Fruit fly (Drosophila melanogaster) whole organism, embryonic: Measurements from ENCODE around the gene CG42638.

Experiments
- Ada2b ChIP-seq: fragments of 200-800 bp; sonication (Bioruptor generic); IDR thresholded peaks from 2 replicates; pipeline ENCODE4 v1.3.6; 2022; ENCODE audit warnings: missing biosample characterization, missing genetic modification characterization
- Bgb ChIP-seq: fragments of 200-800 bp; sonication (Bioruptor generic); IDR thresholded peaks from 2 replicates; pipeline ENCODE4 v1.3.6; 2022; ENCODE audit warnings: missing biosample characterization, missing genetic modification characterization; ENCODE audit not compliant: partially characterized antibody
- CG10979 ChIP-seq: fragments of 200-800 bp; sonication (Bioruptor generic); optimal IDR thresholded peaks from 2 replicates; lab custom pipeline; 2018; ENCODE audit warnings: missing biosample characterization, mild to moderate bottlenecking, missing genetic modification characterization, moderate library complexity
- CG11247 ChIP-seq: fragments of 200-800 bp; sonication (Bioruptor generic); IDR thresholded peaks from 2 replicates; pipeline ENCODE4 v1.3.6; 2022; ENCODE audit warnings: missing biosample characterization, missing genetic modification characterization
- CG11398 ChIP-seq: fragments of 200-800 bp; sonication (Bioruptor generic); optimal IDR thresholded peaks from 2 replicates; lab custom pipeline; 2016; ENCODE audit warnings: missing biosample characterization, missing genetic modification characterization
- CG11723 ChIP-seq: fragments of 200-800 bp; sonication (Bioruptor generic); optimal IDR thresholded peaks from 2 replicates; lab custom pipeline; 2017; ENCODE audit warnings: missing biosample characterization, mild to moderate bottlenecking, missing genetic modification characterization
- CG12391 ChIP-seq: fragments of 200-800 bp; sonication (Bioruptor generic); optimal IDR thresholded peaks from 3 replicates; lab custom pipeline; 2018; ENCODE audit warnings: missing biosample characterization, mild to moderate bottlenecking, missing genetic modification characterization, moderate library complexity
- CG12659 ChIP-seq: fragments of 200-800 bp; sonication (Bioruptor generic); optimal IDR thresholded peaks from 3 replicates; lab custom pipeline; 2017; ENCODE audit warnings: mild to moderate bottlenecking, missing biosample characterization, missing genetic modification reagents, missing genetic modification characterization
- CG12769 ChIP-seq: fragments of 200-800 bp; sonication (Bioruptor generic); optimal IDR thresholded peaks from 2 replicates; lab custom pipeline; 2019; ENCODE audit warnings: missing biosample characterization, mild to moderate bottlenecking, missing genetic modification characterization, moderate library complexity
- CG13287 ChIP-seq: fragments of 200-800 bp; sonication (Bioruptor generic); IDR thresholded peaks from 2 replicates; pipeline ENCODE4 v1.3.6; 2022; ENCODE audit warnings: missing biosample characterization, missing genetic modification characterization; ENCODE audit not compliant: partially characterized antibody
- CG15514 ChIP-seq: fragments of 200-800 bp; sonication (Bioruptor generic); optimal IDR thresholded peaks from 3 replicates; lab custom pipeline; 2017; ENCODE audit warnings: missing biosample characterization, missing genetic modification characterization, mild to moderate bottlenecking, moderate library complexity, missing genetic modification reagents
- CG1603 ChIP-seq: fragments of 200-800 bp; sonication (Bioruptor generic); optimal IDR thresholded peaks from 2 replicates; lab custom pipeline; 2019; ENCODE audit warnings: missing biosample characterization, mild to moderate bottlenecking, missing genetic modification characterization, moderate library complexity
- CG16813 ChIP-seq: fragments of 200-800 bp; sonication (Bioruptor generic); IDR thresholded peaks from 3 replicates; pipeline ENCODE4 v1.3.6; 2022; ENCODE audit warnings: missing biosample characterization, missing genetic modification characterization; ENCODE audit not compliant: partially characterized antibody
- CG31388 ChIP-seq: fragments of 200-800 bp; sonication (Bioruptor generic); optimal IDR thresholded peaks from 2 replicates; lab custom pipeline; 2016; ENCODE audit warnings: missing biosample characterization, missing genetic modification characterization
- CG33213 ChIP-seq: fragments of 200-800 bp; sonication (Bioruptor generic); optimal IDR thresholded peaks from 3 replicates; lab custom pipeline; 2016; ENCODE audit warnings: missing biosample characterization, missing genetic modification characterization
- CG5245 ChIP-seq: fragments of 200-800 bp; sonication (Bioruptor generic); optimal IDR thresholded peaks from 3 replicates; lab custom pipeline; 2016; ENCODE audit warnings: missing biosample characterization, missing genetic modification characterization
- CG6175 ChIP-seq: fragments of 200-800 bp; sonication (Bioruptor generic); IDR thresholded peaks from 3 replicates; pipeline ENCODE4 v1.3.6; 2022; ENCODE audit warnings: missing biosample characterization, missing genetic modification characterization
- CG6791 ChIP-seq: fragments of 200-800 bp; sonication (Bioruptor generic); IDR thresholded peaks from 3 replicates; pipeline ENCODE4 v1.3.6; 2022; ENCODE audit warnings: missing biosample characterization, missing genetic modification characterization; ENCODE audit not compliant: partially characterized antibody
- CG7556 ChIP-seq: fragments of 200-800 bp; sonication (Bioruptor generic); optimal IDR thresholded peaks from 2 replicates; lab custom pipeline; 2017; ENCODE audit warnings: missing biosample characterization, mild to moderate bottlenecking, missing genetic modification characterization
- CG7963 ChIP-seq: fragments of 200-800 bp; sonication (Bioruptor generic); IDR thresholded peaks from 3 replicates; pipeline ENCODE4 v1.3.6; 2022; ENCODE audit warnings: missing biosample characterization, missing genetic modification characterization; ENCODE audit not compliant: partially characterized antibody
- CG9932 ChIP-seq: fragments of 200-800 bp; sonication (Bioruptor generic); IDR thresholded peaks from 2 replicates; pipeline ENCODE4 v1.3.6; 2022; ENCODE audit warnings: missing biosample characterization, missing genetic modification characterization
- Deaf1 ChIP-seq: fragments of 200-800 bp; optimal IDR thresholded peaks from 3 replicates; lab custom pipeline; 2019; ENCODE audit warnings: missing biosample characterization, mild to moderate bottlenecking, missing genetic modification characterization, moderate library complexity
- Eip74EF ChIP-seq, 2 experiments: fragments of 200-800 bp in 1 of 2; fragments of >200 bp in 1 of 2; sonication (Bioruptor generic) in 1 of 2; optimal IDR thresholded peaks; 2 replicates each; lab custom pipeline; 2017 to 2019; ENCODE audit warnings: missing biosample characterization in 2 of 2, missing genetic modification characterization in 2 of 2, mild to moderate bottlenecking in 1 of 2, moderate library complexity in 1 of 2
- Elba2 ChIP-seq: fragments of 200-800 bp; sonication (Bioruptor generic); optimal IDR thresholded peaks from 3 replicates; lab custom pipeline; 2016; ENCODE audit warnings: missing biosample characterization, missing genetic modification characterization
- HLH54F ChIP-seq: fragments of 200-800 bp; sonication (Bioruptor generic); optimal IDR thresholded peaks from 3 replicates; lab custom pipeline; 2016; ENCODE audit warnings: missing biosample characterization, missing genetic modification characterization
- Hand ChIP-seq: fragments of 200-800 bp; sonication (Bioruptor generic); optimal IDR thresholded peaks from 2 replicates; lab custom pipeline; 2017; ENCODE audit warnings: mild to moderate bottlenecking, missing biosample characterization, missing genetic modification reagents, missing genetic modification characterization
- Max ChIP-seq: fragments of 200-800 bp; sonication (Bioruptor generic); optimal IDR thresholded peaks from 2 replicates; lab custom pipeline; 2016; ENCODE audit warnings: missing biosample characterization, mild to moderate bottlenecking, missing genetic modification characterization
- Mrtf ChIP-seq: fragments of 200-800 bp; sonication (Bioruptor generic); IDR thresholded peaks from 3 replicates; pipeline ENCODE4 v1.3.6; 2022; ENCODE audit warnings: missing biosample characterization, missing genetic modification characterization
- Nf-YB ChIP-seq: fragments of 200-800 bp; sonication (Bioruptor generic); optimal IDR thresholded peaks from 3 replicates; lab custom pipeline; 2019; ENCODE audit warnings: missing biosample characterization, mild to moderate bottlenecking, missing genetic modification characterization, moderate library complexity
- Optix ChIP-seq: fragments of 200-800 bp; sonication (Bioruptor generic); IDR thresholded peaks from 3 replicates; pipeline ENCODE4 v1.3.6; 2022; ENCODE audit warnings: missing biosample characterization, missing genetic modification characterization
- TFAM ChIP-seq: fragments of 200-800 bp; sonication (Bioruptor generic); optimal IDR thresholded peaks from 2 replicates; lab custom pipeline; 2017; ENCODE audit warnings: missing biosample characterization, missing genetic modification characterization, inconsistent platforms
- bab2 ChIP-seq: fragments of 200-800 bp; sonication (Bioruptor generic); optimal IDR thresholded peaks from 2 replicates; lab custom pipeline; 2016; ENCODE audit warnings: missing biosample characterization, missing genetic modification characterization
- cas ChIP-seq: fragments of 200-800 bp; sonication (Bioruptor generic); IDR thresholded peaks from 2 replicates; pipeline ENCODE4 v1.3.6; 2022; ENCODE audit warnings: missing biosample characterization, missing genetic modification characterization
- croc ChIP-seq: fragments of 200-800 bp; sonication (Bioruptor generic); conservative IDR thresholded peaks from 3 replicates; pipeline ENCODE4 v1.3.6; 2022; ENCODE audit warnings: missing biosample characterization, missing genetic modification characterization
- da ChIP-seq: fragments of 200-800 bp; sonication (Bioruptor generic); optimal IDR thresholded peaks from 2 replicates; lab custom pipeline; 2016; ENCODE audit warnings: missing biosample characterization, missing genetic modification characterization
- ems ChIP-seq: fragments of 200-800 bp; sonication (Bioruptor generic); optimal IDR thresholded peaks from 3 replicates; lab custom pipeline; 2016; ENCODE audit warnings: missing biosample characterization, missing genetic modification characterization
- gcm ChIP-seq: fragments of 200-800 bp; sonication (Bioruptor generic); optimal IDR thresholded peaks from 2 replicates; lab custom pipeline; 2019; ENCODE audit warnings: missing biosample characterization, mild to moderate bottlenecking, missing genetic modification characterization, moderate library complexity
- gro ChIP-seq: fragments of 200-800 bp; sonication (Bioruptor generic); optimal IDR thresholded peaks from 2 replicates; lab custom pipeline; 2016; ENCODE audit warnings: missing biosample characterization, missing genetic modification characterization
- jumu ChIP-seq: fragments of 200-800 bp; sonication (Bioruptor generic); optimal IDR thresholded peaks from 3 replicates; lab custom pipeline; 2016; ENCODE audit warnings: missing biosample characterization, missing genetic modification characterization
- lbe ChIP-seq: fragments of 200-800 bp; sonication (Bioruptor generic); optimal IDR thresholded peaks from 2 replicates; lab custom pipeline; 2016; ENCODE audit warnings: missing biosample characterization, mild to moderate bottlenecking, missing genetic modification characterization
- lov ChIP-seq, 2 experiments: fragments of 200-800 bp in 1 of 2; fragments of >200 bp in 1 of 2; sonication (Bioruptor generic) in 1 of 2; IDR thresholded peaks in 1 of 2; optimal IDR thresholded peaks in 1 of 2; 2 replicates in 1 of 2; 3 replicates in 1 of 2; pipeline versions ENCODE4 v1.3.6 to Lab custom; 2017 to 2022; ENCODE audit warnings: missing biosample characterization in 1 of 2, missing genetic modification characterization in 1 of 2
- maf-S ChIP-seq: fragments of 200-800 bp; sonication (Bioruptor generic); optimal IDR thresholded peaks from 2 replicates; lab custom pipeline; 2016; ENCODE audit warnings: missing biosample characterization, missing genetic modification characterization
- mld ChIP-seq: fragments of 200-800 bp; sonication (Bioruptor generic); IDR thresholded peaks from 3 replicates; pipeline ENCODE4 v1.3.6; 2022; ENCODE audit warnings: missing biosample characterization, missing genetic modification characterization; ENCODE audit not compliant: partially characterized antibody
- nau ChIP-seq: fragments of 200-800 bp; sonication (Bioruptor generic); optimal IDR thresholded peaks from 3 replicates; lab custom pipeline; 2017; ENCODE audit warnings: missing biosample characterization, mild to moderate bottlenecking, missing genetic modification characterization, missing genetic modification reagents
- pita ChIP-seq: fragments of 200-800 bp; sonication (Bioruptor generic); optimal IDR thresholded peaks from 2 replicates; lab custom pipeline; 2017; ENCODE audit warnings: missing biosample characterization, mild to moderate bottlenecking, missing genetic modification characterization
- shn ChIP-seq: fragments of 200-800 bp; sonication (Bioruptor generic); optimal IDR thresholded peaks from 3 replicates; lab custom pipeline; 2016; ENCODE audit warnings: missing biosample characterization, missing genetic modification characterization
- sr ChIP-seq: fragments of 200-800 bp; sonication (Bioruptor generic); IDR thresholded peaks from 3 replicates; pipeline ENCODE4 v1.3.6; 2022; ENCODE audit warnings: missing biosample characterization, missing genetic modification characterization
- vnd ChIP-seq: fragments of 200-800 bp; sonication (Bioruptor generic); IDR thresholded peaks from 3 replicates; pipeline ENCODE4 v1.3.6; 2022; ENCODE audit warnings: missing biosample characterization, missing genetic modification characterization; ENCODE audit not compliant: partially characterized antibody
- vvl ChIP-seq: fragments of 200-800 bp; sonication (Bioruptor generic); IDR thresholded peaks from 2 replicates; pipeline ENCODE4 v1.3.6; 2022; ENCODE audit warnings: missing biosample characterization, missing genetic modification characterization

CG42638 gene

dm6 chr3L:19793438-19793998 is 44.0 kb upstream of the CG42638 start, which contains the start of the genes CG42637, Gyc76C and SREBP (continued):
- no peak; the same call in 2 of the 3 replicates for TF ChIP-seq CG16813 (GFP tag; lab: Robert Waterston, UW)
- TF ChIP-seq CG31388 (GFP tag; lab: Kevin White, UChicago): no peak
- no peak for TF ChIP-seq shn (GFP tag; lab: Kevin White, UChicago)
- TF ChIP-seq CG33213 (GFP tag; lab: Kevin White, UChicago): peak; percentile 82
- no peak for TF ChIP-seq Eip74EF (GFP tag; optimal IDR thresholded peaks at IDR 0.05; lab: Kevin White, UChicago)
- TF ChIP-seq CG11723 (GFP tag; lab: Kevin White, UChicago): no peak
- TF ChIP-seq CG10979: no peak
- TF ChIP-seq Max: peak; percentile 29
- TF ChIP-seq gro (GFP tag; lab: Kevin White, UChicago): peak; percentile 19
- peak; percentile 34 for TF ChIP-seq Deaf1 (tag; lab: Kevin White, UChicago)
- TF ChIP-seq jumu (GFP tag; lab: Kevin White, UChicago): no peak
- TF ChIP-seq ems (GFP tag; lab: Kevin White, UChicago): no peak
- peak; percentile 48 for TF ChIP-seq CG13287
- TF ChIP-seq CG12659 (GFP tag; lab: Kevin White, UChicago): peak; percentile 75
- no peak for TF ChIP-seq HLH54F
- peak; percentile 40 for TF ChIP-seq CG12391 (tag; lab: Kevin White, UChicago)
- no peak for TF ChIP-seq lov (optimal IDR thresholded peaks at IDR 0.05; lab: Kevin White, UChicago)
- TF ChIP-seq lov (GFP tag; IDR thresholded peaks at IDR 0.05; lab: Robert Waterston, UW): no peak
- peak; percentile 100 for TF ChIP-seq CG15514
- no peak for TF ChIP-seq CG11247 (GFP tag; lab: Robert Waterston, UW)
- TF ChIP-seq sr: peak; percentile 66; the same call in 1 of the 3 replicates
- TF ChIP-seq Hand (GFP tag; lab: Kevin White, UChicago): no peak
- no peak for TF ChIP-seq CG7963 (GFP tag; lab: Robert Waterston, UW)
- peak; percentile 57 for TF ChIP-seq Bgb (GFP tag; lab: Robert Waterston, UW)
- TF ChIP-seq CG5245: no peak
- peak; percentile 77 for TF ChIP-seq vvl (GFP tag; lab: Robert Waterston, UW)
- TF ChIP-seq bab2 (GFP tag; lab: Kevin White, UChicago): no peak
- no peak for TF ChIP-seq Nf-YB
- TF ChIP-seq Elba2 (GFP tag; lab: Kevin White, UChicago): no peak
- TF ChIP-seq CG12769 (tag; lab: Kevin White, UChicago): no peak
- no peak for TF ChIP-seq croc (GFP tag; lab: Robert Waterston, UW)
- TF ChIP-seq CG1603 (tag; lab: Kevin White, UChicago): peak; percentile 66
- no peak for TF ChIP-seq Optix (GFP tag; lab: Robert Waterston, UW)
- peak; percentile 70; the same call in 1 of the 3 replicates for TF ChIP-seq CG6791 (GFP tag; lab: Robert Waterston, UW)
- no peak for TF ChIP-seq cas (GFP tag; lab: Robert Waterston, UW)
- TF ChIP-seq maf-S (GFP tag; lab: Kevin White, UChicago): no peak
- TF ChIP-seq mld (GFP tag; lab: Robert Waterston, UW): 0 out of 3 replicates have a peak, but pooled peaks have one; percentile 6
- TF ChIP-seq TFAM: no peak
- TF ChIP-seq da (GFP tag; lab: Kevin White, UChicago): no peak
- TF ChIP-seq Ada2b: no peak
- TF ChIP-seq CG11398 (GFP tag; lab: Kevin White, UChicago): no peak
- TF ChIP-seq CG6175 (GFP tag; lab: Robert Waterston, UW): 0 out of 3 replicates have a peak, but pooled peaks have one; percentile 16
- peak; percentile 47 for TF ChIP-seq lbe (GFP tag; lab: Kevin White, UChicago)
- TF ChIP-seq pita (GFP tag; lab: Kevin White, UChicago): peak; percentile 90
- TF ChIP-seq gcm: no peak
- no peak for TF ChIP-seq vnd (GFP tag; lab: Robert Waterston, UW)
- no peak for TF ChIP-seq CG7556 (GFP tag; lab: Kevin White, UChicago)
- 0 out of 2 replicates have a peak, but pooled peaks have one; percentile 4 for TF ChIP-seq CG9932 (GFP tag; lab: Robert Waterston, UW)
- no peak for TF ChIP-seq Mrtf (GFP tag; lab: Robert Waterston, UW)
- no peak for TF ChIP-seq nau (GFP tag; lab: Kevin White, UChicago)
